Worm (Caenorhabditis elegans) whole organism, late embryonic: ENCODE data around the gene Y102E9.3.

Experiments
- C38D4.7 ChIP-seq: fragments of 200-800 bp; sonication (Bioruptor generic); optimal IDR thresholded peaks from 2 replicates; lab custom pipeline; 2018; ENCODE audit warnings: mild to moderate bottlenecking, missing genetic modification characterization, moderate library complexity, missing compliant biosample characterization
- F13H6.1 ChIP-seq: sonication (generic microtip); optimal IDR thresholded peaks from 2 replicates; lab custom pipeline; 2016; ENCODE audit warnings: missing genetic modification characterization, missing compliant biosample characterization
- ceh-31 ChIP-seq: sonication (generic microtip); optimal IDR thresholded peaks from 2 replicates; lab custom pipeline; 2016; ENCODE audit warnings: missing genetic modification characterization, missing compliant biosample characterization
- npax-4 ChIP-seq: sonication (generic microtip); optimal IDR thresholded peaks from 2 replicates; lab custom pipeline; 2016; ENCODE audit warnings: missing genetic modification characterization, missing compliant biosample characterization

- TF ChIP-seq C38D4.7: no peak
- no peak for TF ChIP-seq ceh-31 (tag; lab: Kevin White, UChicago)
- TF ChIP-seq F13H6.1 (tag; lab: Kevin White, UChicago): no peak
- no peak for TF ChIP-seq npax-4 (tag; lab: Kevin White, UChicago)
Observed at ce11 chrIII:6734420-6734819, at the start of gene Y102E9.3.
